Fruit fly (Drosophila melanogaster) whole organism, adult: ENCODE data around the gene CG10435.

Source experiments
- CG11617 ChIP-seq: fragments of 200-800 bp; sonication (Bioruptor generic); optimal IDR thresholded peaks from 2 replicates; lab custom pipeline; 2017; ENCODE audit warnings: mild to moderate bottlenecking, missing biosample characterization, missing genetic modification reagents, missing genetic modification characterization
- CG12768 ChIP-seq: fragments of 200-800 bp; sonication (Bioruptor generic); optimal IDR thresholded peaks from 2 replicates; lab custom pipeline; 2017; ENCODE audit warnings: missing biosample characterization, missing genetic modification characterization, mild to moderate bottlenecking, moderate library complexity, missing genetic modification reagents
- Clk ChIP-seq: fragments of 200-800 bp; sonication (Bioruptor generic); optimal IDR thresholded peaks from 2 replicates; lab custom pipeline; 2017; ENCODE audit warnings: missing biosample characterization, missing genetic modification characterization
- bab1 ChIP-seq: fragments of 200-800 bp; sonication (Bioruptor generic); optimal IDR thresholded peaks from 3 replicates; lab custom pipeline; 2019; ENCODE audit warnings: missing biosample characterization, mild to moderate bottlenecking, missing genetic modification characterization, moderate library complexity
- cnc ChIP-seq, 2 experiments: fragments of >200 bp; optimal IDR thresholded peaks; 2 replicates each; lab custom pipeline; 2017
- kay ChIP-seq: fragments of 200-800 bp; sonication (Bioruptor generic); peaks from one replicate; lab custom pipeline; 2016; ENCODE audit warnings: missing biosample characterization, missing genetic modification characterization, borderline replicate concordance
- pad ChIP-seq: fragments of 200-800 bp; sonication (Bioruptor generic); optimal IDR thresholded peaks from 3 replicates; lab custom pipeline; 2017; ENCODE audit warnings: missing biosample characterization, missing genetic modification characterization, mild to moderate bottlenecking, moderate library complexity, missing genetic modification reagents
- toe ChIP-seq: fragments of 200-800 bp; sonication (Bioruptor generic); optimal IDR thresholded peaks from 2 replicates; lab custom pipeline; 2016; ENCODE audit warnings: missing biosample characterization, missing genetic modification characterization

DNA sequence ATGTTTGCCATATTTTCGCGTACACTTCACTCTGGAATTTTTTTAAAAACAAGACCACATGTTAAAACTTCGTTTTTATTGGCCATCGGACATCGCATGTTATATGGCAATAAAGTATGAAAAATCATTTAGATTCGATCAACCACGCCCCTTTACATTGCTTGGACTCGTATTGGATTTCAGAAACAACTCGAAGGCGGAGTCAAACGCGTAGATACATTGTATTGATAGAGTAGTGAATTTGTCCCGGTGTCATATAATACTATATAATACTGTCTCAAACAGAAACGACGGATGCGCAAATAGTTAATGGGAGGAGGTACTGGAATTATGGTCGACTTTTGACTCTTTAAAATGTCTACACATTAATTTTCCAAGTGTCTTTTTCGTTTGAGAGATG is 51.7 kb downstream of the CG10435 start:
- no peak for TF ChIP-seq CG11617 (GFP tag; lab: Kevin White, UChicago)
- TF ChIP-seq Clk (GFP tag; lab: Kevin White, UChicago) = no peak
- no peak for TF ChIP-seq kay (GFP tag; lab: Kevin White, UChicago)
- no peak for TF ChIP-seq toe
- no peak for TF ChIP-seq CG12768 (GFP tag; lab: Kevin White, UChicago)
- TF ChIP-seq cnc (optimal IDR thresholded peaks at IDR 0.05; lab: Kevin White, UChicago) = no peak
- no peak for TF ChIP-seq pad (GFP tag; lab: Kevin White, UChicago)
- no peak for TF ChIP-seq bab1 (GFP tag; lab: Kevin White, UChicago)
